Worm (Caenorhabditis elegans) whole organism, midembryonic: Measurements from ENCODE around the gene F22H10.11.

ENCODE experiments used
- T22C8.4 ChIP-seq: fragments of 200-800 bp; sonication (Bioruptor generic); IDR thresholded peaks from 2 replicates; pipeline ENCODE4 v1.3.6; 2022; ENCODE audit warnings: missing genetic modification characterization, missing compliant biosample characterization
- cog-1 ChIP-seq: sonication (generic microtip); optimal IDR thresholded peaks from 2 replicates; lab custom pipeline; 2016; ENCODE audit warnings: missing genetic modification characterization, missing compliant biosample characterization
- flt-1 ChIP-seq: fragments of 200-800 bp; sonication (Bioruptor generic); IDR thresholded peaks from 2 replicates; pipeline ENCODE4 v1.3.6; 2022; ENCODE audit warnings: missing genetic modification characterization, missing compliant biosample characterization
- klf-2 ChIP-seq: fragments of 200-800 bp; sonication (Bioruptor generic); conservative IDR thresholded peaks from 2 replicates; pipeline ENCODE4 v1.3.6; 2022; ENCODE audit warnings: missing genetic modification reagents, missing genetic modification characterization, missing compliant biosample characterization
- med-1 ChIP-seq: sonication (generic microtip); optimal IDR thresholded peaks from 2 replicates; lab custom pipeline; 2017; ENCODE audit warnings: missing genetic modification characterization, mild to moderate bottlenecking, missing compliant biosample characterization, antibody characterized with exemption, missing genetic modification reagents; ENCODE audit not compliant: insufficient read depth
- ref-1 ChIP-seq: fragments of 200-800 bp; sonication (Bioruptor generic); conservative IDR thresholded peaks from 2 replicates; pipeline ENCODE4 v1.3.6; 2022; ENCODE audit warnings: missing genetic modification reagents, missing genetic modification characterization, missing compliant biosample characterization
- tab-1 ChIP-seq: fragments of 200-800 bp; sonication (Bioruptor generic); IDR thresholded peaks from 2 replicates; pipeline ENCODE4 v1.3.6; 2022; ENCODE audit warnings: missing genetic modification characterization, missing compliant biosample characterization
- ztf-23 ChIP-seq: fragments of 200-800 bp; sonication (Bioruptor generic); IDR thresholded peaks from 2 replicates; pipeline ENCODE4 v1.3.6; 2022; ENCODE audit warnings: missing genetic modification reagents, missing genetic modification characterization, missing compliant biosample characterization
- ztf-29 ChIP-seq: fragments of 200-800 bp; sonication (Bioruptor generic); IDR thresholded peaks from 2 replicates; pipeline ENCODE4 v1.3.6; 2022; ENCODE audit warnings: missing genetic modification reagents, missing genetic modification characterization, missing compliant biosample characterization

The F22H10.11 gene

DNA sequence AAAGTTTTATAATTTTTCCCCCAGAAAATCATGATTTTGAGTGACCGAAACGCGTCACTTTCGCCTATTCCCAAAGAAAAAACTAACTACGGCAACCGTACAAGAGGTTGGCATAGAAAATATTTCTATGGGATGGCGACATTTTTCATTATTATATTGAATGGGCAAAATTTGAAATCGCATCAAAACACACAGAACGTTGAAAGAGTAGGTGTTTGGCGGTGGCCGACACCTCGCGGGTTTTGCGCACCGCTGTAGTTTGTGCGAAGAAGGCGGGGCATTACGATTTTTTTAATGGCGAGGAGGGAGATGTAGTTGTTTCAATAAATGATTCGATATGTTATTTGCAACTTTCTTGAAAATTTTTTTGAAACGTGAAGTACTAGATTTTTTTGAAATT lies 34.1 kb upstream of the F22H10.11 start:
- TF ChIP-seq tab-1 (GFP tag; lab: Robert Waterston, UW) (no peak), cog-1 (no peak), med-1 (GFP tag; lab: Kevin White, UChicago) (no peak), ztf-29 (GFP tag; lab: Robert Waterston, UW) (no peak), T22C8.4 (GFP tag; lab: Robert Waterston, UW) (no peak), ref-1 (GFP tag; lab: Robert Waterston, UW) (no peak), flt-1 (GFP tag; lab: Robert Waterston, UW) (no peak)

DNA sequence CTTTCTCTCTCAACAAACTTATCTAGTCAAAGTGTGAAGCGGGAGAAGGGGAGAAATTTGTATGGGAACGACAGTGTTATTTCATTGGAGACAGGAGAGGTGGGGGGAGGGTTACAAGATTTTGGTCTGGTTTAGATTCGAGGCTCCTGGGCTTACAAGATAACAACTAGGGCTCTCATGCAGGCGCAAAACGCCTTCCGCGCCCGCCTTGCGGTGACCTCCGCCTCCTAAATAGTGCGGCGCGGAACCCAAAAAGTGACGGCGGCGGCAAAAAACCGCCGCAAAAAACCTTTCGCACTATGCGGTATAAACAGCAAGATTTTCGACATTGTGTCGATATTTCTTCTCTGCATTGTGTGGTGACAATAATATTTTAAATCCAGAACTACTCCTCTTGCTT lies 28.1 kb upstream of the F22H10.11 start:
- TF ChIP-seq ztf-23, result no peak
- no peak for TF ChIP-seq med-1 (GFP tag; lab: Kevin White, UChicago)
- no peak for TF ChIP-seq ztf-29 (GFP tag; lab: Robert Waterston, UW)
- TF ChIP-seq cog-1, result no peak
- TF ChIP-seq ref-1 (GFP tag; lab: Robert Waterston, UW), result no peak
- TF ChIP-seq T22C8.4 (GFP tag; lab: Robert Waterston, UW), result no peak
- TF ChIP-seq tab-1 (GFP tag; lab: Robert Waterston, UW), result no peak
- no peak for TF ChIP-seq flt-1 (GFP tag; lab: Robert Waterston, UW)

DNA sequence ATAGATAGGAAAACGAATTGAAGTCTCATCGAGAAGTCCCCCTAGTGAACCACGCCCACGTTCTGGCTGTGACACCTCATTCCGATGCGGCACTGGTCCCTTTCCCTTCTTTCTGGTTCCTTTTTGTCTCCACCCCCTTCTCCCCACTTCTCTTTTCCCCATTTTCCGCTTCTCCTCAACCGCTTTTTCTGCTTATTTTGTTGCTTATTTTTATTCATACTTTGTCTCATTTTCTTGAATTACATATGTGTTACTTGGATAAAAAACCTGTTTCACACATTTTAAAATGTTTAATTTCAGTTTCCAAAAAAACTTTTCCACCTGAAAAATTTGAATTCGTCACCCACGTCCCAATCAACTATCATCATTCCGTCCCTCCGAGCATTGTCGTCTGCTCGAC lies 23.5 kb upstream of the F22H10.11 start, which contains the start of gene lgc-53:
Gene lgc-53, plus strand, starts transcription at position 301 of the 400 bp plus-strand sequence.
- TF ChIP-seq ref-1 (GFP tag; lab: Robert Waterston, UW), result no peak
- TF ChIP-seq T22C8.4 (GFP tag; lab: Robert Waterston, UW), result no peak

DNA sequence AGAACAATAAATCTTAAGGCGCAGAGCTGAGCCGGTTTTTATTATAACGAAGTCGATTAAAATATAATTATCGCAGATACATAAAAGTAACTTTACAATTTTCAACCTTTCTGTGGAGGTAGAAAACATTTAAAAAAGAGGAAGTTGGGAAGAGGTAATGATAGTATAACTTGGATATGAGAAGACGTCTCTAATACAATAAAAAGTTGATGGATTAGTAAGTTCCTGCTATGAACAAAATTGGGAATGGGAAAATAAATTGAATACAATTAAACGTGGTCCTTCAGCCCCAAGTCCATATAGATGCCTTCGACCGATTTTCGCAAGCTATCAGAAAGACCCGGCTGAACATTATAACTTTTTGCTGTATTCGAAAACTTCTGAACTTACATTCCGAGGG lies 17.8 kb upstream of the F22H10.11 start:
- TF ChIP-seq ztf-23, result no peak

DNA sequence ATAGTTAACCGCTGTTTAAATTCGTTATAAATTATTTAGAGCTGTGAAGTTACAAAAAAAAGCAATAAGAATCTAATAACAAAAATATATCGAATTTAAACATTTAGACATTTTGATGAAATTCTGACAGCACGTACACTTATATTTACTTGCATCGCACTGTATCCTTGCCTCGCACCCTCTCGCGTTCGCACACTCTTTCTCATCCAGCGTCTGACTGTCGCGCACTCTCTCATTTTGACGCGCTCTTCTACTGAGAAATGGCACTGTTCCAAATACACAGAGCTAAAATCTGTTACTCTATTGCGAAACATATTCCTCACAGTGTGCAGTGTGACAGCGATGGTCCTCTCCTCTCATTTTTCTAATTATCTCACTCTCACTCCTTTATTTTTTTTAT lies 16.2 kb upstream of the F22H10.11 start:
- TF ChIP-seq ztf-29 (GFP tag; lab: Robert Waterston, UW) (no peak), klf-2 (no peak), flt-1 (GFP tag; lab: Robert Waterston, UW) (no peak), ref-1 (GFP tag; lab: Robert Waterston, UW) (no peak), T22C8.4 (GFP tag; lab: Robert Waterston, UW) (no peak), ztf-23 (no peak), tab-1 (GFP tag; lab: Robert Waterston, UW) (no peak), cog-1 (no peak), med-1 (GFP tag; lab: Kevin White, UChicago) (no peak)

DNA sequence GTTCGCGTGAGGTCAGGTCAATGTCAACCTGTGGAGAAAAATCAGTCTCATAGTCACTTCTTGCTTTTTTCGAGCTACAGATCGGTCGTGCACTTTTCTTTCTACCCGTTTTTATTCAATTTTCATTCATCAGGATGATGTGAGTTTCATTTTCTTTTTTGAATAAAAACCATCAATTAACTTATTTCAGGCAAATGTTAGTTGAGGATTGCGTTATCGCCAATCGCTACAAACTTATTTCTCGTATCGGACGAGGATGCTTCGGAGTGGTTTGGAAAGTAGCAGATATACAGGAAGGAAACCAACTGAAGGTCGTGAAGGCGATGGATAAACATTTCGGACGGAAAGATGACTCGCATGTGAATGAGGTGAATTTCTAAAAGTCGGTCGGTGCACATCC lies 14.4 kb upstream of the F22H10.11 start, which contains the start of gene F22H10.1:
Gene F22H10.1, plus strand, starts transcription at position 211 of the 400 bp plus-strand sequence.
- no peak for TF ChIP-seq cog-1
- no peak for TF ChIP-seq ztf-29 (GFP tag; lab: Robert Waterston, UW)
- TF ChIP-seq flt-1 (GFP tag; lab: Robert Waterston, UW), result no peak
- no peak for TF ChIP-seq med-1 (GFP tag; lab: Kevin White, UChicago)
- TF ChIP-seq ref-1 (GFP tag; lab: Robert Waterston, UW), result no peak
- TF ChIP-seq T22C8.4 (GFP tag; lab: Robert Waterston, UW), result no peak
- TF ChIP-seq ztf-23, result no peak
- TF ChIP-seq klf-2, result no peak
- no peak for TF ChIP-seq tab-1 (GFP tag; lab: Robert Waterston, UW)

DNA sequence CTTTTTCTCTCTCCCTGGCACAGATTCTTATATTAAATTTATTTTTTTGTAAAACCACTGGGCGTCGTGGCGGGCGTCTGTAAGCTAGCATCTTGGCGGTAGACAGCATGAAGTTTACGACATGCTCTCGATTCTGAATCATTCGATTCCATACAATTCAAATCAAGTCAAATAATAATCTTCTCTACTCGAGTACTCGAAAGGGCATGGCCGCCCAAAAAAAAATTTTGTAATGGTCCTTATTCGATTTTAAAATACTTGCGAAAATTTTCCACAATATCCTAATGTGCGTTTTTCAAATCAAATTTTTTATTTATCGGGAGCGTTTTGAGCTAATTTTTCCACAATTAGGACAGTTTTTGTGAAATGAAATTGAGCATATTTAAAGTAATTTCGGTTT lies 10.2 kb upstream of the F22H10.11 start:
- TF ChIP-seq ztf-23 (no peak), flt-1 (GFP tag; lab: Robert Waterston, UW) (no peak), ref-1 (GFP tag; lab: Robert Waterston, UW) (no peak), cog-1 (no peak), tab-1 (GFP tag; lab: Robert Waterston, UW) (no peak), klf-2 (no peak), T22C8.4 (GFP tag; lab: Robert Waterston, UW) (no peak), ztf-29 (GFP tag; lab: Robert Waterston, UW) (no peak), med-1 (GFP tag; lab: Kevin White, UChicago) (no peak)

DNA sequence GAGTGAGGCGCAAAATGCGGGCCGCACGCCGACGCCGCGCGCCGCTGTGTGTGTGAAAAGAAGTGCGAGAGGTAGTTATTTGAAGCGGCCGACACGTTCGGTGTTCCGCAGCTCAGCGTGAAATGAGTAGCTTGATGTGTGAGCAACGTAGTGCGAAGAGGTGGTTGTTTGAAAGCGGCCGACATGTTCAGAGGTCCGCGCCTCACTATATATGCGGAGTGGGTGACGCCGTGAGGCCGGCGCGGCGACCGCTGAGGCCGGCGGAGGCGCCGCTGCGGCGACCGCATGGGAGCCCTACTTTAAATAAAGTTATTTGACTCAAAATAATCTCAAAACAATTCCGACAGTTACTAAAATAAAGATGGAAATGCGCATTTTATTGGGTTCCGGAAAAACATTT lies 9.0 kb upstream of the F22H10.11 start:
- TF ChIP-seq flt-1 (GFP tag; lab: Robert Waterston, UW) (0 out of 2 replicates have a peak, but pooled peaks have one; percentile 31), ztf-23 (no peak), ztf-29 (GFP tag; lab: Robert Waterston, UW) (no peak), T22C8.4 (GFP tag; lab: Robert Waterston, UW) (no peak), med-1 (GFP tag; lab: Kevin White, UChicago) (no peak)

DNA sequence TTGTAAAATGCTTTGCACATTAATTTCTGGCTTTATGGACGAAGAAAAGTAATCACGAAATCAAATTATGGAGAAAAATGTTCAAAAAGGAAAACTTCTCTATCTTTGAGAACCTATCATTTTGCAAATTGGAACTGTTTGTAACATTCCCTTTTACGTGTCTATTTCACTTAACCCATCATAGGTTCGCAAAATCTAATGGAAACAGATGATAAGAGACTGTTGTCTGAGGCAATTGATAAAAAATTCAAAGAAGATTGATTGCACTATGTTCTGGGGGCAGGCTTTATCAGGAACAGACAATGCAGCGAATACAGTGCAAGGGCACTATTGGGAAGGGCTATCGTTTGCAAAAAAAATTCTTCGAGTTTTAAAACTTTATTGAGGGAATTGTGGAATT lies 7.3 kb upstream of the F22H10.11 start:
- TF ChIP-seq tab-1 (GFP tag; lab: Robert Waterston, UW), result no peak
- no peak for TF ChIP-seq cog-1
- TF ChIP-seq T22C8.4 (GFP tag; lab: Robert Waterston, UW), result no peak
- no peak for TF ChIP-seq med-1 (GFP tag; lab: Kevin White, UChicago)
- TF ChIP-seq ztf-23, result no peak
- no peak for TF ChIP-seq flt-1 (GFP tag; lab: Robert Waterston, UW)
- TF ChIP-seq klf-2, result no peak
- no peak for TF ChIP-seq ref-1 (GFP tag; lab: Robert Waterston, UW)
- TF ChIP-seq ztf-29 (GFP tag; lab: Robert Waterston, UW), result no peak

DNA sequence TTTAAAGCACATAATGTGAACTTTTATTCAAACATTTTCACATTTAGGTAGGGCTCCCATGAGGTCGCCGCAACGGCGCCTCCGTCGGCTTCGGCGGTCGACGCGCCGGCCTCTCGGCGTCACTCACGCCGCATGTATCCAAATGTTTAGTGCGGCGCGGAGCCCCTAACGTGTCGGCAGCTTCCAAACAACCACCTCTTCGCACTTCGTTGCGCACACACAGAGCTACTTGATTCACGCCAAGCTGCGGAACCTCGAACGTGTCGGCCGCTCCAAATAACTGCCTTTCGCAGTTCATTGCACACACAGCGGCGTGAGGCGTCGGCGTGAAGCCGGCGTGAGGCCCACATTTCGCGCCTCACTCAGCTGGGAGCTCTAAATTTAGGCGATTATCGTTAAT lies 3.2 kb upstream of the F22H10.11 start, which contains the start of gene F22H10.6:
Gene F22H10.6, minus strand, starts transcription at position 292 of the 400 bp plus-strand sequence.
- TF ChIP-seq ref-1 (GFP tag; lab: Robert Waterston, UW), result no peak
- no peak for TF ChIP-seq ztf-23
